Fruit fly (Drosophila melanogaster) whole organism, embryonic: ENCODE results near the gene CG11975.
A peak's percentile ranks its signal among the peaks of the same experiment; 100 is the strongest.

Experiments used
- Blimp-1 ChIP-seq: fragments of 200-800 bp; sonication (Bioruptor generic); optimal IDR thresholded peaks from 3 replicates; lab custom pipeline; 2018; ENCODE audit warnings: missing biosample characterization, missing genetic modification characterization, mild to moderate bottlenecking, moderate library complexity, missing genetic modification reagents
- CG10267 ChIP-seq: fragments of 200-800 bp; sonication (Bioruptor generic); optimal IDR thresholded peaks from 2 replicates; lab custom pipeline; 2018; ENCODE audit warnings: missing biosample characterization, mild to moderate bottlenecking, missing genetic modification characterization, moderate library complexity
- CG11695 ChIP-seq: fragments of 200-800 bp; sonication (Bioruptor generic); IDR thresholded peaks from 3 replicates; pipeline ENCODE4 v1.3.6; 2022; ENCODE audit warnings: missing biosample characterization, missing genetic modification characterization
- CG11696 ChIP-seq: fragments of 200-800 bp; sonication (Bioruptor generic); IDR thresholded peaks from 2 replicates; pipeline ENCODE4 v1.3.6; 2022; ENCODE audit warnings: missing biosample characterization, missing genetic modification characterization
- CG12391 ChIP-seq: fragments of 200-800 bp; sonication (Bioruptor generic); optimal IDR thresholded peaks from 3 replicates; lab custom pipeline; 2018; ENCODE audit warnings: missing biosample characterization, mild to moderate bottlenecking, missing genetic modification characterization, moderate library complexity
- CG15601 ChIP-seq: fragments of 200-800 bp; sonication (Bioruptor generic); optimal IDR thresholded peaks from 3 replicates; lab custom pipeline; 2019; ENCODE audit warnings: missing biosample characterization, mild to moderate bottlenecking, missing genetic modification characterization, moderate library complexity
- CG18262 ChIP-seq: fragments of 200-800 bp; optimal IDR thresholded peaks from 3 replicates; lab custom pipeline; 2019; ENCODE audit warnings: missing biosample characterization, mild to moderate bottlenecking, missing genetic modification characterization, moderate library complexity
- CG18476 ChIP-seq: fragments of 200-800 bp; sonication (Bioruptor generic); optimal IDR thresholded peaks from 2 replicates; lab custom pipeline; 2016; ENCODE audit warnings: missing biosample characterization, mild to moderate bottlenecking, missing genetic modification characterization
- CG2678 ChIP-seq: fragments of 200-800 bp; sonication (Bioruptor generic); optimal IDR thresholded peaks from 3 replicates; lab custom pipeline; 2019; ENCODE audit warnings: missing biosample characterization, mild to moderate bottlenecking, missing genetic modification characterization, moderate library complexity
- CG2875 ChIP-seq: fragments of 200-800 bp; sonication (Bioruptor generic); optimal IDR thresholded peaks from 2 replicates; lab custom pipeline; 2017; ENCODE audit warnings: missing biosample characterization, mild to moderate bottlenecking, missing genetic modification characterization, missing genetic modification reagents
- CG31441 ChIP-seq: fragments of 200-800 bp; sonication (Bioruptor generic); IDR thresholded peaks from 2 replicates; pipeline ENCODE4 v1.3.6; 2022; ENCODE audit warnings: missing biosample characterization, missing genetic modification characterization
- CG32767 ChIP-seq: fragments of 200-800 bp; sonication (Bioruptor generic); IDR thresholded peaks from 2 replicates; pipeline ENCODE4 v1.3.6; 2022; ENCODE audit warnings: missing biosample characterization, missing genetic modification characterization
- CG33213 ChIP-seq: fragments of 200-800 bp; sonication (Bioruptor generic); optimal IDR thresholded peaks from 3 replicates; lab custom pipeline; 2016; ENCODE audit warnings: missing biosample characterization, missing genetic modification characterization
- CG33557 ChIP-seq: fragments of 200-800 bp; sonication (Bioruptor generic); optimal IDR thresholded peaks from 2 replicates; lab custom pipeline; 2019; ENCODE audit warnings: missing biosample characterization, mild to moderate bottlenecking, missing genetic modification characterization, moderate library complexity
- CG34422 ChIP-seq: fragments of 200-800 bp; sonication (Bioruptor generic); IDR thresholded peaks from 3 replicates; pipeline ENCODE4 v1.3.6; 2022; ENCODE audit warnings: missing biosample characterization, missing genetic modification characterization
- CG4360 ChIP-seq: fragments of 200-800 bp; sonication (Bioruptor generic); IDR thresholded peaks from 2 replicates; pipeline ENCODE4 v1.3.6; 2022; ENCODE audit warnings: missing biosample characterization, missing genetic modification characterization
- CG7839 ChIP-seq: fragments of 200-800 bp; sonication (Bioruptor generic); optimal IDR thresholded peaks from 3 replicates; lab custom pipeline; 2018; ENCODE audit warnings: missing biosample characterization, mild to moderate bottlenecking, missing genetic modification characterization, moderate library complexity
- CG8924 ChIP-seq: fragments of 200-800 bp; optimal IDR thresholded peaks from 3 replicates; lab custom pipeline; 2019; ENCODE audit warnings: missing biosample characterization, mild to moderate bottlenecking, missing genetic modification characterization, moderate library complexity
- CG9437 ChIP-seq: fragments of 200-800 bp; sonication (Bioruptor generic); optimal IDR thresholded peaks from 2 replicates; lab custom pipeline; 2018; ENCODE audit warnings: missing biosample characterization, mild to moderate bottlenecking, missing genetic modification characterization
- CG9817 ChIP-seq: fragments of 200-800 bp; sonication (Bioruptor generic); optimal IDR thresholded peaks from 2 replicates; lab custom pipeline; 2018; ENCODE audit warnings: missing biosample characterization, mild to moderate bottlenecking, missing genetic modification characterization, moderate library complexity
- D ChIP-seq, 2 experiments: fragments of 200-800 bp in 1 of 2; fragments of >200 bp in 1 of 2; sonication (Bioruptor generic) in 1 of 2; optimal IDR thresholded peaks; 2 replicates in 1 of 2; 3 replicates in 1 of 2; lab custom pipeline; 2017; ENCODE audit warnings: mild to moderate bottlenecking in 1 of 2, missing biosample characterization in 1 of 2, missing genetic modification characterization in 1 of 2, missing genetic modification reagents in 1 of 2
- Deaf1 ChIP-seq: fragments of 200-800 bp; optimal IDR thresholded peaks from 3 replicates; lab custom pipeline; 2019; ENCODE audit warnings: missing biosample characterization, mild to moderate bottlenecking, missing genetic modification characterization, moderate library complexity
- Doc3 ChIP-seq: fragments of 200-800 bp; sonication (Bioruptor generic); IDR thresholded peaks from 3 replicates; pipeline ENCODE4 v1.3.6; 2022; ENCODE audit warnings: missing biosample characterization, missing genetic modification characterization; ENCODE audit not compliant: partially characterized antibody
- Drgx ChIP-seq: fragments of 200-800 bp; sonication (Bioruptor generic); IDR thresholded peaks from 2 replicates; pipeline ENCODE4 v1.3.6; 2022; ENCODE audit warnings: missing biosample characterization, missing genetic modification characterization
- Ets65A ChIP-seq: fragments of 200-800 bp; sonication (Bioruptor generic); peaks from one replicate; lab custom pipeline; 2016; ENCODE audit warnings: missing biosample characterization, missing genetic modification characterization
- Hr51 ChIP-seq, 2 experiments: fragments of 200-800 bp; sonication (Bioruptor generic); optimal IDR thresholded peaks; 2 replicates in 1 of 2; 3 replicates in 1 of 2; lab custom pipeline; 2016 to 2018; ENCODE audit warnings: missing biosample characterization in 2 of 2, missing genetic modification characterization in 2 of 2, mild to moderate bottlenecking in 1 of 2, moderate library complexity in 1 of 2
- Kr ChIP-seq: fragments of 200-800 bp; sonication (Bioruptor generic); optimal IDR thresholded peaks from 2 replicates; lab custom pipeline; 2017; ENCODE audit warnings: missing biosample characterization, mild to moderate bottlenecking, missing genetic modification characterization
- Max ChIP-seq: fragments of 200-800 bp; sonication (Bioruptor generic); optimal IDR thresholded peaks from 2 replicates; lab custom pipeline; 2016; ENCODE audit warnings: missing biosample characterization, mild to moderate bottlenecking, missing genetic modification characterization
- Nf-YC ChIP-seq: fragments of 200-800 bp; optimal IDR thresholded peaks from 3 replicates; lab custom pipeline; 2019; ENCODE audit warnings: missing biosample characterization, mild to moderate bottlenecking, missing genetic modification characterization, moderate library complexity
- PHDP ChIP-seq: fragments of 200-800 bp; sonication (Bioruptor generic); optimal IDR thresholded peaks from 3 replicates; lab custom pipeline; 2018; ENCODE audit warnings: missing biosample characterization, mild to moderate bottlenecking, missing genetic modification characterization, moderate library complexity
- Scr ChIP-seq: fragments of 200-800 bp; sonication (Bioruptor generic); IDR thresholded peaks from 2 replicates; pipeline ENCODE4 v1.3.6; 2022; ENCODE audit warnings: missing biosample characterization, missing genetic modification characterization; ENCODE audit not compliant: partially characterized antibody
- Sin3A ChIP-seq: fragments of >200 bp; optimal IDR thresholded peaks from 2 replicates; lab custom pipeline; 2018
- Sox100B ChIP-seq: fragments of 200-800 bp; sonication (Bioruptor generic); optimal IDR thresholded peaks from 3 replicates; lab custom pipeline; 2018; ENCODE audit warnings: missing biosample characterization, mild to moderate bottlenecking, missing genetic modification characterization
- Sox102F ChIP-seq: fragments of 200-800 bp; sonication (Bioruptor generic); optimal IDR thresholded peaks from 2 replicates; lab custom pipeline; 2018; ENCODE audit warnings: missing biosample characterization, mild to moderate bottlenecking, missing genetic modification characterization, moderate library complexity
- bcd ChIP-seq: fragments of 200-800 bp; sonication (Bioruptor generic); optimal IDR thresholded peaks from 2 replicates; lab custom pipeline; 2017; ENCODE audit warnings: missing biosample characterization, mild to moderate bottlenecking, missing genetic modification characterization
- bsh ChIP-seq, 2 experiments: fragments of 200-800 bp; sonication (Bioruptor generic); optimal IDR thresholded peaks; 2 replicates each; lab custom pipeline; 2017 to 2018; ENCODE audit warnings: mild to moderate bottlenecking in 2 of 2, missing biosample characterization in 2 of 2, missing genetic modification characterization in 2 of 2, moderate library complexity in 1 of 2
- chm ChIP-seq: fragments of 200-800 bp; sonication (Bioruptor generic); IDR thresholded peaks from 2 replicates; pipeline ENCODE4 v1.3.6; 2022; ENCODE audit warnings: missing biosample characterization, missing genetic modification characterization
- crc ChIP-seq: fragments of 200-800 bp; sonication (Bioruptor generic); optimal IDR thresholded peaks from 2 replicates; lab custom pipeline; 2016; ENCODE audit warnings: missing biosample characterization, missing genetic modification characterization
- dmrt99B ChIP-seq: fragments of 200-800 bp; sonication (Bioruptor generic); optimal IDR thresholded peaks from 2 replicates; lab custom pipeline; 2018; ENCODE audit warnings: missing biosample characterization, mild to moderate bottlenecking, missing genetic modification characterization, moderate library complexity
- gem ChIP-seq: fragments of 200-800 bp; sonication (Bioruptor generic); optimal IDR thresholded peaks from 2 replicates; lab custom pipeline; 2019; ENCODE audit warnings: missing biosample characterization, mild to moderate bottlenecking, missing genetic modification characterization, moderate library complexity
- kah ChIP-seq: fragments of 200-800 bp; sonication (Bioruptor generic); optimal IDR thresholded peaks from 2 replicates; lab custom pipeline; 2018; ENCODE audit warnings: missing biosample characterization, mild to moderate bottlenecking, missing genetic modification characterization
- lilli ChIP-seq: fragments of 200-800 bp; sonication (Bioruptor generic); optimal IDR thresholded peaks from 3 replicates; lab custom pipeline; 2016; ENCODE audit warnings: missing biosample characterization, missing genetic modification characterization
- lmd ChIP-seq: fragments of 200-800 bp; sonication (Bioruptor generic); IDR thresholded peaks from 2 replicates; pipeline ENCODE4 v1.3.6; 2022; ENCODE audit warnings: missing biosample characterization, missing genetic modification characterization
- maf-S ChIP-seq: fragments of 200-800 bp; sonication (Bioruptor generic); optimal IDR thresholded peaks from 2 replicates; lab custom pipeline; 2016; ENCODE audit warnings: missing biosample characterization, missing genetic modification characterization
- p53 ChIP-seq: fragments of 200-800 bp; sonication (Bioruptor generic); optimal IDR thresholded peaks from 2 replicates; lab custom pipeline; 2016; ENCODE audit warnings: missing biosample characterization, missing genetic modification characterization
- pb ChIP-seq: fragments of 200-800 bp; sonication (Bioruptor generic); optimal IDR thresholded peaks from 3 replicates; lab custom pipeline; 2016; ENCODE audit warnings: missing biosample characterization, missing genetic modification characterization
- salm ChIP-seq: fragments of 200-800 bp; sonication (Bioruptor generic); optimal IDR thresholded peaks from 2 replicates; lab custom pipeline; 2018; ENCODE audit warnings: missing biosample characterization, mild to moderate bottlenecking, missing genetic modification characterization
- so ChIP-seq: fragments of 200-800 bp; sonication (Bioruptor generic); IDR thresholded peaks from 3 replicates; pipeline ENCODE4 v1.3.6; 2022; ENCODE audit warnings: missing biosample characterization, missing genetic modification characterization
- tna ChIP-seq: fragments of 200-800 bp; sonication (Bioruptor generic); IDR thresholded peaks from 2 replicates; pipeline ENCODE4 v1.3.6; 2022; ENCODE audit warnings: missing biosample characterization, missing genetic modification characterization; ENCODE audit not compliant: partially characterized antibody

Gene CG11975

DNA sequence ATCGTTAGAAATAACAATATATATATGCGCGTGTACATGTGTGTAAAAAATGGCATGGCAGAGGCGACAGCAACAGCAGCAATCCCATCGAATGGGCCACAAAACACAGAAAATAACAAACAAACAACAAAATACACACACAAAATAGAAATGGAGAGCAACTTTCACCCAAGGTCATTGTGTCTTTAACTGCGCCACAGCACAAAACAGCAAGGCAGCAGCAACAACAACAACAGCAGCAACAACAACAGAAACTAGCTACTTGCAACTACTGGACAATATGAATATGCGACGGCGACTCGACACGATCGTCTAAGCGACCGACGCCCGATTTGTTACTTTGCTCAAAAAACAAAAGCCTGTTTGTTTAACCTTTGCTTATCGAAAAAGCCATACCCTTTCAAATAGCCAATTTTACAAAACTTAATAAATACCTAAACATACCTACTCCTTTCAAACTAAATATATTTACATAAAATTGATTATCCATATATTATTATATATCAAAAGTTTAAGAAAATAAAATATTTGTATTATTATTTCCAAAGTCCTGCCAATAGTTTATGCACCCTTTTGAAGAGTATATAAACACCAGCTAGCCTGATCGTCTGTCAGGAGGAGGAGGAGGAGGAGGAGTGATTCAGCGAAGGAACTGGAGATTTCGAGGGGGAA is 45.2 kb upstream of the CG11975 start:
- TF ChIP-seq Scr (GFP tag; lab: Robert Waterston, UW) (no peak), kah (GFP tag; lab: Kevin White, UChicago) (no peak), CG4360 (GFP tag; lab: Robert Waterston, UW) (peak; percentile 73), CG15601 (tag; lab: Kevin White, UChicago) (peak; percentile 24), Drgx (GFP tag; lab: Robert Waterston, UW) (0 out of 2 replicates have a peak, but pooled peaks have one; percentile 14), CG18476 (GFP tag; lab: Kevin White, UChicago) (no peak), gem (tag; lab: Kevin White, UChicago) (peak; percentile 56), CG9437 (no peak), CG12391 (peak; percentile 17), Max (GFP tag; lab: Kevin White, UChicago) (no peak), bcd (no peak), crc (GFP tag; lab: Kevin White, UChicago) (no peak), CG9817 (tag; lab: Kevin White, UChicago) (no peak), CG2678 (peak; percentile 6), Blimp-1 (GFP tag; lab: Kevin White, UChicago) (peak; percentile 93), CG31441 (GFP tag; lab: Robert Waterston, UW) (peak; percentile 49; the same call in 1 of the 2 replicates), CG33557 (GFP tag; lab: Kevin White, UChicago) (no peak), chm (no peak), tna (GFP tag; lab: Robert Waterston, UW) (no peak), Deaf1 (tag; lab: Kevin White, UChicago) (peak; percentile 26), Sox100B (peak; percentile 25), CG2875 (GFP tag; lab: Kevin White, UChicago) (no peak), p53 (GFP tag; lab: Kevin White, UChicago) (no peak), CG33213 (GFP tag; lab: Kevin White, UChicago) (no peak), CG11695 (GFP tag; lab: Robert Waterston, UW) (no peak), D (optimal IDR thresholded peaks at IDR 0.05; lab: Kevin White, UChicago) (no peak), D (GFP tag; optimal IDR thresholded peaks at IDR 0.05; lab: Kevin White, UChicago) (peak; percentile 3), CG11696 (GFP tag; lab: Robert Waterston, UW) (no peak), pb (GFP tag; lab: Kevin White, UChicago) (no peak), bsh (GFP tag; optimal IDR thresholded peaks at IDR 0.05; lab: Kevin White, UChicago) (peak in 1 of 2 experiments; percentile 41), maf-S (GFP tag; lab: Kevin White, UChicago) (no peak), CG10267 (tag; lab: Kevin White, UChicago) (peak; percentile 17), PHDP (tag; lab: Kevin White, UChicago) (peak; percentile 11), CG32767 (GFP tag; lab: Robert Waterston, UW) (no peak), Sox102F (peak; percentile 66), CG7839 (tag; lab: Kevin White, UChicago) (peak; percentile 39), CG18262 (tag; lab: Kevin White, UChicago) (peak; percentile 58), Ets65A (GFP tag; lab: Kevin White, UChicago) (no peak), lilli (GFP tag; lab: Kevin White, UChicago) (no peak), dmrt99B (tag; lab: Kevin White, UChicago) (peak; percentile 54), Kr (GFP tag; lab: Kevin White, UChicago) (no peak), salm (no peak), CG34422 (0 out of 3 replicates have a peak, but pooled peaks have one; percentile 12), so (GFP tag; lab: Robert Waterston, UW) (no peak), Doc3 (GFP tag; lab: Robert Waterston, UW) (no peak), Nf-YC (tag; lab: Kevin White, UChicago) (no peak), Hr51 (GFP tag; optimal IDR thresholded peaks at IDR 0.05; lab: Kevin White, UChicago) (peak in 1 of 2 experiments; percentile 33), lmd (GFP tag; lab: Robert Waterston, UW) (no peak), Sin3A (lab: Kevin White, UChicago) (no peak), CG8924 (tag; lab: Kevin White, UChicago) (peak; percentile 22)
